Worm (Caenorhabditis elegans): ENCODE data around the gene F48F7.6.

The F48F7.6 gene

DNA sequence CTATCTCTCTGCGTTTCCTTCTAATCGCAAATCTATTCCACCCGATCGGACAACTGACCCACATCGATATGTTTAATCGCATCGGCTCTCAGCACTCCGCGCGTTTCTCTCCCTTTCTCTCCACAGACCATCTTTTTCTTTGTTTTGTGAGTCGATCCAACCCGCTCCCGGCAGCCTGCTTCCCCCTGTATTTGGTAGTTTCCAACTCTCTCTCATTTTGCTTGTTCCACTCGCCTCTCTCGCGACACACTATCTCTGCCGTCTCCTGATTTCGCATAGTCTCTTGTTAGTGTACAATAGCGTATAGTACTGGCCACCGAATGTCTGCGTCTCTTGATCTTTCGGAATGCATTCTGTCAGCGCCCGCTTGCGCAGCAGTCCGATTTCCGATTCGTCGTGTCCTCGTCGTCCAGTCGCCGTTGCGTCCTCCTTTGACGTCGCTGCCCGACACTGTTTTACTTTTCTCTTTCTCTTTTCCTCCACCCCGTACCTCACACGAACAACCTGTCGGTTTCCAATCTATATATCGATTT lies 26.9 kb upstream of the F48F7.6 start (continued):
- TF ChIP-seq lsy-2 (tag; optimal IDR thresholded peaks at IDR 0.05) (peak in 1 of 2 experiments; percentile 28), ceh-16 (tag; optimal IDR thresholded peaks at IDR 0.05) (peak; percentile 7), unc-39 (tag; optimal IDR thresholded peaks at IDR 0.05) (no peak), aly-2 (tag; optimal IDR thresholded peaks at IDR 0.05) (no peak), snpc-4 (tag; optimal IDR thresholded peaks at IDR 0.05) (no peak), mab-5 (tag; optimal IDR thresholded peaks at IDR 0.05) (no peak), nhr-12 (tag; optimal IDR thresholded peaks at IDR 0.05) (no peak), nhr-129 (tag; optimal IDR thresholded peaks at IDR 0.05) (peak; percentile 62), peb-1 (tag; optimal IDR thresholded peaks at IDR 0.05) (no peak), lin-11 (tag; optimal IDR thresholded peaks at IDR 0.05) (no peak), nhr-77 (tag; optimal IDR thresholded peaks at IDR 0.05) (no peak), mdl-1 (tag; optimal IDR thresholded peaks at IDR 0.05) (no peak), nhr-237 (tag; optimal IDR thresholded peaks at IDR 0.05) (no peak), unc-62 (GFP tag; optimal IDR thresholded peaks at IDR 0.05) (no peak), C34F6.9 (tag; optimal IDR thresholded peaks at IDR 0.05) (peak; percentile 25), F13H6.1 (tag; optimal IDR thresholded peaks at IDR 0.05) (peak; percentile 81)

DNA sequence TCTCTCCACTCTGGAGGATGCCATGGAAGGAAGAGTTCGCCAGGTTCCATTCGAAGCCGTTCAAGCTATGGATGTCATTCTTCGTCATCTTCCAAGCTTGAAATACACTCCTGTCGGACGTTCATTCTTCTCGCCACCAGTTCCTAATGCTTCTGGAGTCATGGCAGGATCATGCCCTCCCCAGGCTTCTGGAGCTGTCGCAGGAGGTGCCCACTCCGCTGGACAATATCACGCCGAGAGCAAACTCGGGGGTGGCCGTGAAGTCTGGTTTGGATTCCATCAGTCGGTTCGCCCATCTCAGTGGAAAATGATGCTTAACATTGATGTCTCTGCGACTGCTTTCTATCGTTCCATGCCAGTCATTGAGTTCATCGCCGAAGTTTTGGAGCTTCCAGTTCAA lies 25.3 kb upstream of the F48F7.6 start:
- TF ChIP-seq nhr-23 (tag; optimal IDR thresholded peaks at IDR 0.05) (no peak), nhr-237 (tag; optimal IDR thresholded peaks at IDR 0.05) (no peak), lin-39 (tag; optimal IDR thresholded peaks at IDR 0.05) (no peak), nhr-11 (tag; optimal IDR thresholded peaks at IDR 0.05) (no peak), lsy-2 (tag; optimal IDR thresholded peaks at IDR 0.05) (no peak), snpc-4 (tag; optimal IDR thresholded peaks at IDR 0.05) (no peak), alr-1 (tag; optimal IDR thresholded peaks at IDR 0.05) (no peak), crh-2 (tag; optimal IDR thresholded peaks at IDR 0.05) (no peak), dmd-4 (tag; optimal IDR thresholded peaks at IDR 0.05) (no peak), elt-3 (tag; optimal IDR thresholded peaks at IDR 0.05) (no peak)

DNA sequence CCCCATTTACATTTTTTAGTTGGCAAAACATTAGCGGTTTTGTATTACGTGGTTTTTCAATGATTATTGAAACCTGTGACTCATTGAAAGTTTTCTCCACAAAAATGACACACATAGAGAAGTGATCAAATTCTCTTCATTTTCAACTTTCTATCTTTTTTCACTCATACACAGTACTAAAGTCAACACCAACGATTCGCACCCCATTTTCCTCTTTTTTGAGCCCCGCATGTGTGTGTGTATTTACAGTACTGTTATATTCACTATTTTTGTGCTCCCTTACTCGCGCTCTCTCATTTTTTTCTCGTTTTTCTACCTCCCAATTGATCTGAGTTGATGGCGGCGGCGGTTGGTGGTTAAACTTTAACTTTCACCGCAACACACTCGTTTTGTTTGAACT lies 19.2 kb upstream of the F48F7.6 start:
- TF ChIP-seq F13H6.1 (tag; optimal IDR thresholded peaks at IDR 0.05) (peak; percentile 56), nhr-129 (tag; optimal IDR thresholded peaks at IDR 0.05) (peak; percentile 9), unc-62 (GFP tag; optimal IDR thresholded peaks at IDR 0.05) (no peak)

DNA sequence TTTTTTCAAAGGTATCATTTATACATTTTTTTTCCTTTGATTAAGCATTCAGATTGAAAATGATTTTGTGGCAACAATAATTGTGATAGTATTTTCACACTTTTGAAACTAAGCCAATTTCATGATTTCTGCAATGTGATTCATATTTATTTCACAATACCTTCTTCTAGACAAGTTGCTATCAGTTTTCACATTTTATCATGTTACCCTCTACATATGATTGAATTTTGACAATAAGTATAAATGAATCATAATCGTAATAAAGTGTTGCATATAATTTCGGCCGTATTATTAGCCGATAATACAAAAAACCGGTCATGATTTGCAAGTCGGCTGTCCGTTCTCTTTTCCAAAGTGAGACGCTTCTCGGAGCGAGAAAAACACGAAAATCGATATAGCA lies 18.2 kb upstream of the F48F7.6 start:
- TF ChIP-seq sma-3 (GFP tag; optimal IDR thresholded peaks at IDR 0.05) (no peak), snpc-4 (tag; optimal IDR thresholded peaks at IDR 0.05) (no peak), nhr-10 (tag; optimal IDR thresholded peaks at IDR 0.05) (no peak), crh-2 (tag; optimal IDR thresholded peaks at IDR 0.05) (no peak), sma-9 (GFP tag; optimal IDR thresholded peaks at IDR 0.05) (no peak), sma-9 (tag; optimal IDR thresholded peaks at IDR 0.05) (no peak), fos-1 (tag; optimal IDR thresholded peaks at IDR 0.05) (peak; percentile 70)

- TF ChIP-seq unc-55 (GFP tag; optimal IDR thresholded peaks at IDR 0.05) (no peak), sma-3 (GFP tag; optimal IDR thresholded peaks at IDR 0.05) (no peak), unc-62 (GFP tag; optimal IDR thresholded peaks at IDR 0.05) (no peak), ZK546.5 (tag; optimal IDR thresholded peaks at IDR 0.05) (no peak), mab-5 (tag; optimal IDR thresholded peaks at IDR 0.05) (no peak), nhr-23 (tag; optimal IDR thresholded peaks at IDR 0.05) (no peak), nhr-129 (tag; optimal IDR thresholded peaks at IDR 0.05) (no peak), ceh-82 (tag; optimal IDR thresholded peaks at IDR 0.05) (no peak), elt-1 (tag; optimal IDR thresholded peaks at IDR 0.05) (no peak), aly-2 (tag; optimal IDR thresholded peaks at IDR 0.05) (no peak), mdl-1 (tag; optimal IDR thresholded peaks at IDR 0.05) (no peak), nhr-21 (tag; optimal IDR thresholded peaks at IDR 0.05) (no peak), crh-2 (tag; optimal IDR thresholded peaks at IDR 0.05) (no peak), R02D3.7 (tag; optimal IDR thresholded peaks at IDR 0.05) (no peak), nhr-12 (tag; optimal IDR thresholded peaks at IDR 0.05) (no peak), fos-1 (tag; optimal IDR thresholded peaks at IDR 0.05) (no peak), egl-27 (tag; optimal IDR thresholded peaks at IDR 0.05) (no peak), elt-3 (tag; optimal IDR thresholded peaks at IDR 0.05) (no peak), nhr-237 (tag; optimal IDR thresholded peaks at IDR 0.05) (no peak), lin-13 (GFP tag; optimal IDR thresholded peaks at IDR 0.05) (no peak)
Observed at ce11 chrX:13959849-13960248, 17.8 kb upstream of the F48F7.6 start, which contains the start of gene syx-2. syx-2 (plus strand) TSS chrX:13960149.

All from whole organism, L2 larva.